Worm (Caenorhabditis elegans) whole organism, L4 larva: ENCODE measurements around the gene sshk-1.

Experiments
- ama-1 ChIP-seq: fragments of 150-350 bp; optimal IDR thresholded peaks from 2 replicates; lab custom pipeline; 2014; ENCODE audit warnings: inconsistent platforms, mixed read lengths
- egl-27 ChIP-seq: sonication (generic microtip); optimal IDR thresholded peaks from 3 replicates; lab custom pipeline; 2017; ENCODE audit warnings: missing biosample characterization, missing genetic modification reagents, missing genetic modification characterization
- jun-1 ChIP-seq: fragments of 150-350 bp; optimal IDR thresholded peaks from 2 replicates; lab custom pipeline; 2014; ENCODE audit warnings: missing biosample characterization, missing genetic modification reagents, missing genetic modification characterization
- lin-29 ChIP-seq: fragments of 200-800 bp; sonication (Bioruptor generic); IDR thresholded peaks from 2 replicates; pipeline ENCODE4 v1.3.6; 2022; ENCODE audit warnings: missing genetic modification reagents, missing genetic modification characterization, missing compliant biosample characterization
- skn-1 ChIP-seq: fragments of 150-350 bp; optimal IDR thresholded peaks from 2 replicates; lab custom pipeline; 2014; ENCODE audit warnings: missing biosample characterization, missing genetic modification characterization
- unc-62 ChIP-seq, 3 experiments: fragments of 150-350 bp in 1 of 3; sonication (generic microtip); optimal IDR thresholded peaks in 2 of 3; peaks in 1 of 3; 1 replicate in 1 of 3; 2 replicates in 2 of 3; lab custom pipeline; 2014 to 2017; ENCODE audit warnings: missing biosample characterization in 3 of 3, missing genetic modification characterization in 3 of 3, missing genetic modification reagents in 3 of 3, missing genotype in 1 of 3
- vab-7 ChIP-seq: fragments of 200-800 bp; sonication (Bioruptor generic); IDR thresholded peaks from 2 replicates; pipeline ENCODE4 v1.3.6; 2022; ENCODE audit warnings: missing genetic modification reagents, missing genetic modification characterization, missing compliant biosample characterization

ce11 chrV:20815842-20816241 is at the start of gene sshk-1:
- TF ChIP-seq ama-1 (lab: Kevin White, UChicago) (no peak), skn-1 (tag; lab: Kevin White, UChicago) (no peak), unc-62 (GFP tag; optimal IDR thresholded peaks at IDR 0.05 in 1 of 2; lab: Kevin White, UChicago) (no peak), unc-62 (tag; optimal IDR thresholded peaks at IDR 0.05; lab: Kevin White, UChicago) (no peak), egl-27 (no peak), lin-29 (no peak), jun-1 (tag; lab: Kevin White, UChicago) (no peak), vab-7 (GFP tag; lab: Robert Waterston, UW) (no peak)
